Worm (Caenorhabditis elegans): ENCODE measurements around the gene sru-39.

The sru-39 gene

DNA sequence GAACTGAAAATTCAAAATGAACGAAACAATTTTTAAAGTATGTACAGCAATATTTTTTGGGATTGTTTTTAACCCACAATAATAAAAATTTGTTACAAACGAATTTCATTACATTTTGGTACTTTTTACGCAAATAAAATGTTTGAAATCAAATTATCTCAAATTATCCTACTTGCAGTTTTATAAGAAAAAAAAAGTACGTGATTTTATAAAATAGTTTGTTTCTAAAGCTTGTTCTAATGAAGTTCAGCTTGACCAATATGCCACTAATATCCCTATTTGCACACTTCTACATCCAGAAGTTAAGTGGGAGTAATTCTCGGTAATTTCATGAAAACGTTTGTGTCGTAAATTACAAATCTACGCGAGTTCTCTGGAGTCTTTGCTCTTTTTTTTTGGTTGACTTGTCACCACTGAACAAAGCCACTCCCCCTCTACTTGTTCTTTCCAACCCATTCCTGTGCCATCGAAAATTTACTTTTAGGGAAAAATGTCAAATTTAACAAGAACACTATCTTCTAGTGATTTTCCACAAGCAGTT is 40.2 kb downstream of the sru-39 start, which contains the start of gene sru-8:
Gene sru-8, plus strand, starts transcription at position 491 of the 541 bp plus-strand sequence.
- no peak for TF ChIP-seq rbr-2 (tag; optimal IDR thresholded peaks at IDR 0.05)
- peak in 1 of 2 experiments; percentile 91 for TF ChIP-seq unc-62 (GFP tag; optimal IDR thresholded peaks at IDR 0.05 in 1 of 2)
- TF ChIP-seq unc-62 (tag; optimal IDR thresholded peaks at IDR 0.05): no peak

DNA sequence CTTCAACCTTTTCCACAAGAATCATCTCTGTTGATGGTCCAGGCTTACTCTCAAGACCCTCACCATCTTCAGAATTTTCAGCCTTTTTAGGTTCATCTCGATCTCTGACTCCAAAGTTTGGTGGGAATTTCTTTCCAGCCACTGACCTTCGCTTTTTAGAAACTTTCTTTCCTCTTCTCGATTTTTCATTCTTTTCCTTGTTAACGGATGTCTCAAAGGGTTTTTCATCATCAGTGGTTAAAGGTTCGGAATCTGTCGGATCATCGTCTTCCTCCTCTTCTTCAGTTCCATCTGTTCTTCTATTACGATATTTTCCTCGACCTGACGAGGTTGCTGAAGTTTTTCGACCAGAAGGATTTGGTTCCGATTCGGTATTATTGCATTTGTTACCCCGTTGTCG is 45.3 kb downstream of the sru-39 start:
- no peak for TF ChIP-seq nhr-25 (tag; optimal IDR thresholded peaks at IDR 0.05; ENCODE audit: borderline replicate concordance, insufficient read depth)
- peak in 1 of 2 experiments; percentile 92 for TF ChIP-seq unc-62 (GFP tag; optimal IDR thresholded peaks at IDR 0.05 in 1 of 2)
- TF ChIP-seq unc-62 (tag; optimal IDR thresholded peaks at IDR 0.05): no peak

- TF ChIP-seq daf-12 (tag; optimal IDR thresholded peaks at IDR 0.05): no peak
- TF ChIP-seq hlh-30 (tag; optimal IDR thresholded peaks at IDR 0.05; ENCODE audit: insufficient read depth): peak; percentile 43
- no peak for TF ChIP-seq unc-130 (GFP tag; optimal IDR thresholded peaks at IDR 0.05)
- no peak for TF ChIP-seq T20F7.1 (GFP tag; optimal IDR thresholded peaks at IDR 0.05)
- TF ChIP-seq aly-2 (tag; optimal IDR thresholded peaks at IDR 0.05): no peak
- no peak for TF ChIP-seq nhr-237 (tag; optimal IDR thresholded peaks at IDR 0.05)
- TF ChIP-seq lsy-2 (tag; optimal IDR thresholded peaks at IDR 0.05): peak in 1 of 2 experiments; percentile 32
- TF ChIP-seq attf-4 (tag; optimal IDR thresholded peaks at IDR 0.05): no peak
- no peak for TF ChIP-seq ceh-44 (GFP tag; IDR thresholded peaks at IDR 0.05)
- TF ChIP-seq zip-2 (tag; optimal IDR thresholded peaks at IDR 0.05): no peak
- TF ChIP-seq pha-4 (GFP tag; IDR thresholded peaks at IDR 0.05): no peak
- TF ChIP-seq pha-4 (tag; optimal IDR thresholded peaks at IDR 0.05): no peak
- no peak for TF ChIP-seq spr-1 (tag; optimal IDR thresholded peaks at IDR 0.05)
- TF ChIP-seq fos-1 (tag; optimal IDR thresholded peaks at IDR 0.05): no peak
- TF ChIP-seq dmd-8 (GFP tag; IDR thresholded peaks at IDR 0.05): no peak
- TF ChIP-seq lin-38 (GFP tag; IDR thresholded peaks at IDR 0.05): no peak
- TF ChIP-seq zip-11 (GFP tag; IDR thresholded peaks at IDR 0.05): no peak
These were observed 50.5 kb downstream of the sru-39 start for ce11 chrV:9853801-9854200.

Data from whole organism, L4 larva.